Worm (Caenorhabditis elegans) whole organism, late embryonic: ENCODE measurements around the gene Y38E10A.9.

Source experiments
- C38D4.7 ChIP-seq: fragments of 200-800 bp; sonication (Bioruptor generic); optimal IDR thresholded peaks from 2 replicates; lab custom pipeline; 2018; ENCODE audit warnings: mild to moderate bottlenecking, missing genetic modification characterization, moderate library complexity, missing compliant biosample characterization
- ama-1 ChIP-seq: fragments of 150-350 bp; optimal IDR thresholded peaks from 2 replicates; lab custom pipeline; 2014
- ceh-22 ChIP-seq: sonication (generic microtip); optimal IDR thresholded peaks from 2 replicates; lab custom pipeline; 2017; ENCODE audit warnings: missing biosample characterization, missing genetic modification characterization
- ceh-30 ChIP-seq: fragments of 150-350 bp; optimal IDR thresholded peaks from 2 replicates; lab custom pipeline; 2014; ENCODE audit warnings: missing biosample characterization, missing genetic modification characterization
- ceh-9 ChIP-seq: sonication (generic microtip); optimal IDR thresholded peaks from 2 replicates; lab custom pipeline; 2016; ENCODE audit warnings: mild to moderate bottlenecking, missing genetic modification characterization, inconsistent platforms, missing compliant biosample characterization
- dmd-4 ChIP-seq: sonication (generic microtip); optimal IDR thresholded peaks from 2 replicates; lab custom pipeline; 2016; ENCODE audit warnings: borderline replicate concordance, missing genetic modification characterization, missing compliant biosample characterization
- dve-1 ChIP-seq: sonication (generic microtip); optimal IDR thresholded peaks from 2 replicates; lab custom pipeline; 2017; ENCODE audit warnings: antibody characterized with exemption, mild to moderate bottlenecking, missing genetic modification characterization, missing compliant biosample characterization
- hlh-30 ChIP-seq: sonication (generic microtip); optimal IDR thresholded peaks from 2 replicates; lab custom pipeline; 2017; ENCODE audit warnings: antibody characterized with exemption, missing genetic modification characterization, missing compliant biosample characterization; ENCODE audit not compliant: insufficient read depth
- pros-1 ChIP-seq: fragments of 150-350 bp; optimal IDR thresholded peaks from 2 replicates; lab custom pipeline; 2014; ENCODE audit warnings: missing biosample characterization, missing genetic modification reagents, missing genetic modification characterization
- unc-3 ChIP-seq, 2 experiments: fragments of 200-800 bp in 1 of 2; sonication (Bioruptor generic) in 1 of 2; sonication (generic microtip) in 1 of 2; conservative IDR thresholded peaks in 1 of 2; optimal IDR thresholded peaks in 1 of 2; 2 replicates each; pipeline versions ENCODE4 v1.3.6 to Lab custom; 2016 to 2022; ENCODE audit warnings: missing compliant biosample characterization in 2 of 2, missing genetic modification characterization in 2 of 2, missing genetic modification reagents in 1 of 2
- unc-55 ChIP-seq: sonication (generic microtip); optimal IDR thresholded peaks from 2 replicates; lab custom pipeline; 2017; ENCODE audit warnings: missing biosample characterization, missing genetic modification reagents, missing genetic modification characterization

DNA sequence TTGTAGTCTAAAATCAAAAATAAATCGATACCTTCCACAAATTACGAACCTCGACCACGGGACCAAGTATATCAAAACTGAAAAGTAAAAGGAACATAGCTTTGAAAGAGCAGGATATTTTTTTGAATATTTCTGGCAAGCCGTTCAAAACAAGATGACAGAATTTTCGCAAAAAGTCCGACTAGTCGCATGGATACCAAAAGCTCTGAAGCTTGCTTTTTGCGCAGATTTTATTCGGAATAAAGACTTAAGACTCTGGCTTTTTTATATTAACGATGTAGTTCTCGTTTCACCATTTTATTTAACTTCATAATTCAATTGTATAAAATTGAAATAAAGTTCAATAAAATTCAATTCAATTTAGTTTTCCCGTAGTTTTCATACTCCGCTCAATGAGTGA, 35.2 kb upstream of the Y38E10A.9 start, which contains the start of gene Y38E10A.2:
- no peak for TF ChIP-seq dmd-4 (tag; lab: Kevin White, UChicago)
- no peak for TF ChIP-seq ceh-22 (tag; lab: Kevin White, UChicago)
- no peak for TF ChIP-seq hlh-30 (tag; lab: Kevin White, UChicago)
- TF ChIP-seq ama-1 (lab: Kevin White, UChicago) = no peak
- TF ChIP-seq C38D4.7 = no peak
- TF ChIP-seq pros-1 (tag; lab: Kevin White, UChicago) = no peak
- no peak for TF ChIP-seq ceh-9
- no peak for TF ChIP-seq unc-55 (GFP tag; lab: Kevin White, UChicago)
- TF ChIP-seq unc-3 (GFP tag; conservative IDR thresholded peaks at IDR 0.05; lab: Robert Waterston, UW) = no peak
- no peak for TF ChIP-seq unc-3 (tag; optimal IDR thresholded peaks at IDR 0.05; lab: Kevin White, UChicago)
- no peak for TF ChIP-seq dve-1 (tag; lab: Kevin White, UChicago)
- TF ChIP-seq ceh-30 (tag; lab: Kevin White, UChicago) = no peak
